Fruit fly (Drosophila melanogaster): Measurements from ENCODE around the gene HGTX.

DNA sequence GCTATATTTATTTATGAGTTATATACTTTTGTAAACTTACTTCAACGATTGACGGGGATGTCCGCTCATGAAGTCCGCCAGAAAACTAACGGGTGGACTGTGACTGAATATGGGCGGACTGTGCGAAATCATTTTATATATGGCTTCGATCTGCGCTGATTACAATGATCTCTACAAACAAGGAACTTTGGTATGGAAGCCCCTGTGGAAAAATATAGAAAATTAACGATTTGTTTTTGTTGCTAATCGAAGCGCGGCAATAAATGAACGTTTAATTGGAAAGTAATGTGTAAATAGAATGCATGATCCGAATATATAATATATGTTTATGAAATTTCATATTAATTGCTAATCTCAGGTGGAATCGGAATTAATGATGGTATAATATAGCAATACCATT, 49.4 kb downstream of the HGTX start:
- TF ChIP-seq Sin3A (optimal IDR thresholded peaks at IDR 0.05) (no peak), psq (optimal IDR thresholded peaks at IDR 0.05) (no peak), h (optimal IDR thresholded peaks at IDR 0.05) (no peak), Myc (optimal IDR thresholded peaks at IDR 0.05) (no peak)

Data from Kc167 (cell line).